Fruit fly (Drosophila melanogaster) whole organism, pupa: ENCODE measurements around the gene siz.
A peak's percentile ranks its signal among the peaks of the same experiment; 100 is the strongest.

Source experiments
- CG32121 ChIP-seq: fragments of 200-800 bp; sonication (Bioruptor generic); IDR thresholded peaks from 2 replicates; pipeline ENCODE4 v1.3.6; 2022; ENCODE audit warnings: missing biosample characterization, missing genetic modification characterization
- CG4496 ChIP-seq: fragments of 200-800 bp; sonication (Bioruptor generic); IDR thresholded peaks from 3 replicates; pipeline ENCODE4 v1.3.6; 2022; ENCODE audit warnings: missing biosample characterization, missing genetic modification characterization
- CG8159 ChIP-seq: fragments of 200-800 bp; sonication (Bioruptor generic); optimal IDR thresholded peaks from 3 replicates; lab custom pipeline; 2018; ENCODE audit warnings: missing biosample characterization, mild to moderate bottlenecking, missing genetic modification characterization, moderate library complexity
- EcR ChIP-seq: fragments of 200-800 bp; sonication (Bioruptor generic); optimal IDR thresholded peaks from 3 replicates; lab custom pipeline; 2019; ENCODE audit warnings: missing biosample characterization, missing genetic modification characterization, mild to moderate bottlenecking, moderate library complexity, missing genetic modification reagents
- Ets98B ChIP-seq: fragments of 200-800 bp; sonication (Bioruptor generic); IDR thresholded peaks from 2 replicates; pipeline ENCODE4 v1.3.6; 2022; ENCODE audit warnings: missing biosample characterization, missing genetic modification characterization
- fd96Ca ChIP-seq: fragments of 200-800 bp; sonication (Bioruptor generic); IDR thresholded peaks from 3 replicates; pipeline ENCODE4 v1.3.6; 2022; ENCODE audit warnings: missing biosample characterization, missing genetic modification characterization

dm6 chr3L:21118602-21119001 is 84.3 kb downstream of the siz start:
- TF ChIP-seq fd96Ca (GFP tag; lab: Robert Waterston, UW), result peak; percentile 58; the same call in 2 of the 3 replicates
- no peak for TF ChIP-seq Ets98B (GFP tag; lab: Robert Waterston, UW)
- no peak for TF ChIP-seq CG4496 (GFP tag; lab: Robert Waterston, UW)
- TF ChIP-seq EcR, result no peak
- peak; percentile 24; the same call in 1 of the 2 replicates for TF ChIP-seq CG32121 (GFP tag; lab: Robert Waterston, UW)
- no peak for TF ChIP-seq CG8159
